Worm (Caenorhabditis elegans) whole organism, young adult: ENCODE measurements around the gene brp-1.

ENCODE experiments used
- B0035.1 ChIP-seq: sonication (generic microtip); optimal IDR thresholded peaks from 2 replicates; lab custom pipeline; 2016; ENCODE audit warnings: missing genetic modification characterization, mild to moderate bottlenecking, missing compliant biosample characterization, missing genotype, missing genetic modification reagents
- C06A6.2 ChIP-seq: fragments of 200-800 bp; sonication (Bioruptor generic); conservative IDR thresholded peaks from 2 replicates; pipeline ENCODE4 v1.3.6; 2022; ENCODE audit warnings: missing genetic modification characterization, missing compliant biosample characterization
- C17E4.6 ChIP-seq: fragments of 200-800 bp; sonication (Bioruptor generic); IDR thresholded peaks from 2 replicates; pipeline ENCODE4 v1.3.6; 2022; ENCODE audit warnings: missing genetic modification reagents, missing genetic modification characterization, missing compliant biosample characterization
- D2030.7 ChIP-seq: fragments of 200-800 bp; sonication (Bioruptor generic); IDR thresholded peaks from 2 replicates; pipeline ENCODE4 v1.3.6; 2022; ENCODE audit warnings: missing genetic modification reagents, missing genetic modification characterization, missing compliant biosample characterization
- F10E7.11 ChIP-seq: sonication (generic microtip); optimal IDR thresholded peaks from 2 replicates; lab custom pipeline; 2017; ENCODE audit warnings: mild to moderate bottlenecking, missing genetic modification characterization, moderate library complexity, missing compliant biosample characterization
- F23B12.7 ChIP-seq: sonication (generic microtip); optimal IDR thresholded peaks from 2 replicates; lab custom pipeline; 2017; ENCODE audit warnings: missing genetic modification characterization, mild to moderate bottlenecking, missing compliant biosample characterization, antibody characterized with exemption, moderate library complexity; ENCODE audit not compliant: insufficient read depth
- F52B5.7 ChIP-seq: sonication (generic microtip); optimal IDR thresholded peaks from 2 replicates; lab custom pipeline; 2016; ENCODE audit warnings: mild to moderate bottlenecking, missing genetic modification characterization, missing compliant biosample characterization
- F57C9.4 ChIP-seq: sonication (generic microtip); optimal IDR thresholded peaks from 2 replicates; lab custom pipeline; 2017; ENCODE audit warnings: mild to moderate bottlenecking, missing genetic modification characterization, missing compliant biosample characterization
- K11D2.4 ChIP-seq: fragments of 200-800 bp; sonication (Bioruptor generic); IDR thresholded peaks from 2 replicates; pipeline ENCODE4 v1.3.6; 2022; ENCODE audit warnings: missing genetic modification reagents, missing genetic modification characterization, missing compliant biosample characterization
- T26A5.8 ChIP-seq: sonication (generic microtip); optimal IDR thresholded peaks from 2 replicates; lab custom pipeline; 2016; ENCODE audit warnings: missing genetic modification characterization, missing compliant biosample characterization
- Y67H2A.10 ChIP-seq: fragments of 200-800 bp; sonication (Bioruptor generic); conservative IDR thresholded peaks from 2 replicates; pipeline ENCODE4 v1.3.6; 2022; ENCODE audit warnings: missing genetic modification reagents, missing genetic modification characterization, missing compliant biosample characterization
- cebp-1 ChIP-seq, 2 experiments: fragments of 200-800 bp in 1 of 2; sonication (Bioruptor generic) in 1 of 2; sonication (generic microtip) in 1 of 2; IDR thresholded peaks in 1 of 2; optimal IDR thresholded peaks in 1 of 2; 2 replicates each; pipeline versions ENCODE4 v1.3.6 to Lab custom; 2017 to 2022; ENCODE audit warnings: missing compliant biosample characterization in 2 of 2, missing genetic modification characterization in 2 of 2, mild to moderate bottlenecking in 1 of 2, missing genetic modification reagents in 1 of 2, moderate library complexity in 1 of 2
- ceh-100 ChIP-seq: fragments of 200-800 bp; sonication (Bioruptor generic); IDR thresholded peaks from 2 replicates; pipeline ENCODE4 v1.3.6; 2022; ENCODE audit warnings: missing genetic modification reagents, missing genetic modification characterization, missing compliant biosample characterization
- ceh-27 ChIP-seq: fragments of 200-800 bp; sonication (Bioruptor generic); optimal IDR thresholded peaks from 2 replicates; lab custom pipeline; 2018; ENCODE audit warnings: mild to moderate bottlenecking, missing genetic modification characterization, moderate library complexity, missing compliant biosample characterization
- ceh-58 ChIP-seq: fragments of 200-800 bp; sonication (Bioruptor generic); IDR thresholded peaks from 2 replicates; pipeline ENCODE4 v1.3.6; 2022; ENCODE audit warnings: missing genetic modification characterization, missing compliant biosample characterization
- ceh-79 ChIP-seq: sonication (generic microtip); optimal IDR thresholded peaks from 2 replicates; lab custom pipeline; 2017; ENCODE audit warnings: mild to moderate bottlenecking, missing genetic modification characterization, missing compliant biosample characterization
- ceh-91 ChIP-seq: fragments of 200-800 bp; sonication (Bioruptor generic); IDR thresholded peaks from 2 replicates; pipeline ENCODE4 v1.3.6; 2022; ENCODE audit warnings: missing genetic modification reagents, missing genetic modification characterization, missing compliant biosample characterization
- egrh-3 ChIP-seq: fragments of 200-800 bp; sonication (Bioruptor generic); IDR thresholded peaks from 2 replicates; pipeline ENCODE4 v1.3.6; 2022; ENCODE audit warnings: missing genetic modification reagents, missing genetic modification characterization, missing compliant biosample characterization
- ets-4 ChIP-seq: fragments of 200-800 bp; sonication (Bioruptor generic); optimal IDR thresholded peaks from 2 replicates; lab custom pipeline; 2018; ENCODE audit warnings: mild to moderate bottlenecking, missing genetic modification characterization, missing compliant biosample characterization
- hrde-1 ChIP-seq: sonication (generic microtip); optimal IDR thresholded peaks from 2 replicates; lab custom pipeline; 2016; ENCODE audit warnings: missing genetic modification characterization, mild to moderate bottlenecking, missing compliant biosample characterization, moderate library complexity, missing genotype, missing genetic modification reagents, borderline replicate concordance
- lin-26 ChIP-seq: fragments of 200-800 bp; sonication (Bioruptor generic); IDR thresholded peaks from 2 replicates; pipeline ENCODE4 v1.3.6; 2022; ENCODE audit warnings: missing genetic modification reagents, missing genetic modification characterization, missing compliant biosample characterization
- lin-35 ChIP-seq, 3 experiments: fragments of 150-350 bp in 2 of 3; sonication (generic microtip) in 1 of 3; optimal IDR thresholded peaks; 2 replicates each; lab custom pipeline; 2014 to 2018; ENCODE audit warnings: missing biosample characterization in 3 of 3, missing genetic modification characterization in 3 of 3, missing genetic modification reagents in 3 of 3
- lin-40 ChIP-seq: sonication (generic microtip); optimal IDR thresholded peaks from 2 replicates; lab custom pipeline; 2016; ENCODE audit warnings: missing genetic modification characterization, mild to moderate bottlenecking, missing compliant biosample characterization, missing genotype, missing genetic modification reagents
- madf-3 ChIP-seq: fragments of 200-800 bp; sonication (Bioruptor generic); IDR thresholded peaks from 2 replicates; pipeline ENCODE4 v1.3.6; 2022; ENCODE audit warnings: missing genetic modification reagents, missing genetic modification characterization, missing compliant biosample characterization
- mcd-1 ChIP-seq: fragments of 200-800 bp; sonication (Bioruptor generic); IDR thresholded peaks from 2 replicates; pipeline ENCODE4 v1.3.6; 2022; ENCODE audit warnings: missing genetic modification reagents, missing genetic modification characterization, missing compliant biosample characterization
- mes-4 ChIP-seq: sonication (generic microtip); optimal IDR thresholded peaks from 2 replicates; lab custom pipeline; 2016; ENCODE audit warnings: missing genotype, missing genetic modification characterization, missing compliant biosample characterization
- nfyb-1 ChIP-seq: fragments of 200-800 bp; sonication (Bioruptor generic); IDR thresholded peaks from 2 replicates; pipeline ENCODE4 v1.3.6; 2022; ENCODE audit warnings: missing genetic modification reagents, missing genetic modification characterization, missing compliant biosample characterization
- pbrm-1 ChIP-seq: fragments of 200-800 bp; sonication (Bioruptor generic); IDR thresholded peaks from 2 replicates; pipeline ENCODE4 v1.3.6; 2022; ENCODE audit warnings: missing genetic modification reagents, missing genetic modification characterization, missing compliant biosample characterization
- repo-1 ChIP-seq: sonication (generic microtip); optimal IDR thresholded peaks from 2 replicates; lab custom pipeline; 2017; ENCODE audit warnings: mild to moderate bottlenecking, missing genetic modification characterization, missing compliant biosample characterization
- rpc-1 ChIP-seq, 2 experiments: fragments of 150-350 bp in 1 of 2; sonication (generic microtip) in 1 of 2; optimal IDR thresholded peaks; 2 replicates each; lab custom pipeline; 2014 to 2018; ENCODE audit warnings: missing biosample characterization in 1 of 2, missing genetic modification characterization in 1 of 2, missing genetic modification reagents in 1 of 2, missing genotype in 1 of 2
- sdz-38 ChIP-seq: sonication (generic microtip); optimal IDR thresholded peaks from 2 replicates; lab custom pipeline; 2016; ENCODE audit warnings: missing genotype, missing genetic modification characterization, missing compliant biosample characterization
- snpc-1.1 ChIP-seq: sonication (generic microtip); optimal IDR thresholded peaks from 2 replicates; lab custom pipeline; 2017; ENCODE audit warnings: missing genetic modification characterization, mild to moderate bottlenecking, missing compliant biosample characterization, antibody characterized with exemption, moderate library complexity, missing genotype, missing genetic modification reagents; ENCODE audit not compliant: insufficient read depth
- snpc-1.3 ChIP-seq: sonication (generic microtip); optimal IDR thresholded peaks from 2 replicates; lab custom pipeline; 2017; ENCODE audit warnings: missing genetic modification characterization, mild to moderate bottlenecking, missing compliant biosample characterization, antibody characterized with exemption, moderate library complexity, missing genotype, missing genetic modification reagents; ENCODE audit not compliant: insufficient read depth
- snpc-3.4 ChIP-seq: sonication (generic microtip); optimal IDR thresholded peaks from 2 replicates; lab custom pipeline; 2017; ENCODE audit warnings: missing genetic modification characterization, mild to moderate bottlenecking, missing compliant biosample characterization, antibody characterized with exemption, moderate library complexity, missing genotype, missing genetic modification reagents
- tbp1 ChIP-seq: fragments of 200-800 bp; sonication (Bioruptor generic); optimal IDR thresholded peaks from 2 replicates; lab custom pipeline; 2018; ENCODE audit warnings: mild to moderate bottlenecking, missing genetic modification characterization, missing compliant biosample characterization
- tlf-1 ChIP-seq: fragments of 200-800 bp; sonication (Bioruptor generic); optimal IDR thresholded peaks from 2 replicates; lab custom pipeline; 2018; ENCODE audit warnings: mild to moderate bottlenecking, missing genetic modification characterization, missing compliant biosample characterization
- unc-62 ChIP-seq: fragments of 150-350 bp; optimal IDR thresholded peaks from 2 replicates; lab custom pipeline; 2014; ENCODE audit warnings: missing biosample characterization, missing genetic modification reagents, missing genetic modification characterization
- zfh-2 ChIP-seq: fragments of 200-800 bp; sonication (Bioruptor generic); conservative IDR thresholded peaks from 2 replicates; pipeline ENCODE4 v1.3.6; 2022; ENCODE audit warnings: missing genetic modification reagents, missing genetic modification characterization, missing compliant biosample characterization
- zim-3 ChIP-seq: sonication (generic microtip); optimal IDR thresholded peaks from 2 replicates; lab custom pipeline; 2017; ENCODE audit warnings: mild to moderate bottlenecking, missing genetic modification characterization, moderate library complexity, missing compliant biosample characterization
- ztf-25 ChIP-seq: fragments of 200-800 bp; sonication (Bioruptor generic); IDR thresholded peaks from 2 replicates; pipeline ENCODE4 v1.3.6; 2022; ENCODE audit warnings: missing genetic modification reagents, missing genetic modification characterization, missing compliant biosample characterization
- ztf-28 ChIP-seq: fragments of 200-800 bp; sonication (Bioruptor generic); IDR thresholded peaks from 2 replicates; pipeline ENCODE4 v1.3.6; 2022; ENCODE audit warnings: missing genetic modification reagents, missing genetic modification characterization, missing compliant biosample characterization
- ztf-3 ChIP-seq: fragments of 200-800 bp; sonication (Bioruptor generic); optimal IDR thresholded peaks from 2 replicates; lab custom pipeline; 2018; ENCODE audit warnings: mild to moderate bottlenecking, missing genetic modification characterization, missing compliant biosample characterization

The brp-1 gene

DNA sequence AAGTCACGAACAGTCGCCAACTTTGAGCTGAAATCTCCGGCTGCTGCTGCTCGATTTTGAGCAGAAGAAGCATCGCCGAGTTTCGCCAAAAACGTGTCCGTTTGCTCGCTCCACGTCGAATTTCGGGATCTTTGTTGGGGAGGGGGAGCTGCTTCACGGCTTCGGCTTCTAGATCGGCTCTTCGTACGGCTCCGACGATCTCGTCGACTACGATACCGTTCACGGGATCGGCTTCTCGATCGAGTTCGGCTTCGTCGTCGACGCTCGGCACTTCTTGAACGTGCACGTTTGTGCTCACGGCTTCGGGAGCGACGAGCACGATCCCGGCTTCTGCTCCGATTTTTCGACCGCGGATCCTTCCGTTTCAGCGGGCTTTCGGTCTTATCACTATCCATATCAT, 16.9 kb downstream of the brp-1 start:
- no peak for TF ChIP-seq B0035.1 (tag; lab: Kevin White, UChicago)
- no peak for TF ChIP-seq ceh-100 (GFP tag; lab: Robert Waterston, UW)
- no peak for TF ChIP-seq repo-1 (tag; lab: Kevin White, UChicago)
- peak; percentile 90 for TF ChIP-seq zfh-2
- TF ChIP-seq madf-3 (GFP tag; lab: Robert Waterston, UW), result no peak
- TF ChIP-seq nfyb-1 (GFP tag; lab: Robert Waterston, UW), result 0 out of 2 replicates have a peak, but pooled peaks have one; percentile 16
- TF ChIP-seq ceh-58 (GFP tag; lab: Robert Waterston, UW), result no peak
- no peak for TF ChIP-seq tlf-1 (GFP tag; lab: Kevin White, UChicago)
- peak; percentile 70; the same call in 1 of the 2 replicates for TF ChIP-seq egrh-3 (GFP tag; lab: Robert Waterston, UW)
- TF ChIP-seq snpc-1.3, result no peak

DNA sequence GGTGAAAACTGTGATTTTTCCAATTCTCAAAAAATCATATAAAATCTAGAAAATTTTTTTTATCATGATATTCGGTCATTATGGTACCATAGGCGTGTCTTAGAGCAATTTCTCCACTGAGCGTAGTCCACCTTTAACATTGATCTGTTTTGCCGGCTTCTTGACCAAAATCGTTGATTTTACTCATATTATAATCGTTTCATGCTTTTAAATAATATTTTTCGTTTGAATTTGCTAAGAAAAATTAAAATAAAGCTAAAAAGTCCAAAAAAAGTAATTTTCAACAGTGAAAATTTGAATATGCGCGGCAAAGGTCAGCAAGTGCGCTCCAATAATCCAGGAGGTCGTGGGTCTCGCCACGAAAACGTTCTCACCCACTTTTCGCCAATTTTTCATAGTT, 20.6 kb downstream of the brp-1 start, which contains the start of gene Y79H2A.4:
Y79H2A.4 (plus strand) TSS at position 301 of the 400 bp plus-strand sequence.
- no peak for TF ChIP-seq F52B5.7 (tag; lab: Kevin White, UChicago)
- no peak for TF ChIP-seq cebp-1 (GFP tag; IDR thresholded peaks at IDR 0.05; lab: Robert Waterston, UW)
- TF ChIP-seq cebp-1 (tag; optimal IDR thresholded peaks at IDR 0.05; lab: Kevin White, UChicago), result no peak
- TF ChIP-seq F10E7.11 (tag; lab: Kevin White, UChicago), result no peak
- no peak for TF ChIP-seq ztf-28 (GFP tag; lab: Robert Waterston, UW)
- no peak for TF ChIP-seq C06A6.2 (GFP tag; lab: Robert Waterston, UW)
- no peak for TF ChIP-seq K11D2.4 (GFP tag; lab: Robert Waterston, UW)
- no peak for TF ChIP-seq nfyb-1 (GFP tag; lab: Robert Waterston, UW)
- TF ChIP-seq mcd-1 (GFP tag; lab: Robert Waterston, UW), result no peak
- no peak for TF ChIP-seq ztf-25 (GFP tag; lab: Robert Waterston, UW)
- TF ChIP-seq lin-40 (tag; lab: Kevin White, UChicago), result no peak
- no peak for TF ChIP-seq D2030.7 (GFP tag; lab: Robert Waterston, UW)
- no peak for TF ChIP-seq F23B12.7
- TF ChIP-seq F57C9.4 (tag; lab: Kevin White, UChicago), result no peak
- no peak for TF ChIP-seq snpc-3.4 (tag; lab: Kevin White, UChicago)
- TF ChIP-seq mes-4 (tag; lab: Kevin White, UChicago), result no peak
- no peak for TF ChIP-seq ets-4 (GFP tag; lab: Kevin White, UChicago)
- TF ChIP-seq pbrm-1, result no peak

DNA sequence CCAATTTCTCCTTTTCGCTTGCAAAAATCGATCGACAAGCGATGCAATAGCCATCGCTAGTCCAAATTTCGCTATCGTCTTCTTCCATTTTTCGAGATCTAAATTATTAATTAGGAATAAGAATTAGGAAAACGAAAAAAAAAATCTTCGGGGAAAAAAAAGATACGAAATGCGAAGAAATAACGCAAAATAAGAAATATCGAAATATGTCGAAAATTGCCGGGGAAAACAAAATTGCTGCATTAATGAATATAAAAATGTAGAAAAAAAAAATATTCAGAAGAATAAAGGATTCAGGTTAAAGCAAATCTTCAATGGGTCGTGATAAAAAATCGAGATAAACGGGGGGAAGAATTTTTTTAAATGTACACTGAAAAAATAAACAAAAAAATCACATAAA, 31.9 kb downstream of the brp-1 start, which contains the start of gene Y79H2A.3:
Y79H2A.3 (minus strand) TSS at position 101 of the 400 bp plus-strand sequence.
- TF ChIP-seq sdz-38 (tag; lab: Kevin White, UChicago) (no peak), ceh-91 (no peak), ztf-3 (no peak), lin-26 (GFP tag; lab: Robert Waterston, UW) (no peak), unc-62 (GFP tag; lab: Kevin White, UChicago) (no peak), F57C9.4 (tag; lab: Kevin White, UChicago) (no peak), rpc-1 (optimal IDR thresholded peaks at IDR 0.05; lab: Kevin White, UChicago) (no peak), rpc-1 (tag; optimal IDR thresholded peaks at IDR 0.05; lab: Kevin White, UChicago) (no peak), ztf-25 (GFP tag; lab: Robert Waterston, UW) (no peak), ceh-79 (tag; lab: Kevin White, UChicago) (no peak), ceh-27 (GFP tag; lab: Kevin White, UChicago) (no peak), zim-3 (no peak), repo-1 (tag; lab: Kevin White, UChicago) (no peak), hrde-1 (no peak), lin-35 (GFP tag; optimal IDR thresholded peaks at IDR 0.05; lab: Kevin White, UChicago) (no peak), snpc-1.1 (tag; lab: Kevin White, UChicago) (no peak), Y67H2A.10 (no peak), T26A5.8 (tag; lab: Kevin White, UChicago) (no peak), C17E4.6 (no peak), tbp1 (no peak)
